Worm (Caenorhabditis elegans) whole organism, L2 larva: ENCODE measurements around the gene ZC196.9.

Experiments used
- R02D3.7 ChIP-seq: fragments of 150-350 bp; optimal IDR thresholded peaks from 2 replicates; lab custom pipeline; 2014; ENCODE audit warnings: missing biosample characterization, missing genetic modification characterization
- ZK546.5 ChIP-seq: sonication (generic microtip); optimal IDR thresholded peaks from 2 replicates; lab custom pipeline; 2017; ENCODE audit warnings: missing biosample characterization, missing genetic modification characterization
- aly-2 ChIP-seq: fragments of 150-350 bp; optimal IDR thresholded peaks from 2 replicates; lab custom pipeline; 2014; ENCODE audit warnings: missing biosample characterization, missing genetic modification characterization
- ceh-16 ChIP-seq: fragments of 150-350 bp; optimal IDR thresholded peaks from 2 replicates; lab custom pipeline; 2014; ENCODE audit warnings: missing biosample characterization, missing genetic modification characterization
- dmd-4 ChIP-seq: sonication (generic microtip); optimal IDR thresholded peaks from 2 replicates; lab custom pipeline; 2017; ENCODE audit warnings: missing biosample characterization, missing genetic modification characterization
- elt-1 ChIP-seq: fragments of 150-350 bp; optimal IDR thresholded peaks from 2 replicates; lab custom pipeline; 2014; ENCODE audit warnings: missing biosample characterization, missing genetic modification characterization
- lin-11 ChIP-seq: fragments of 150-350 bp; sonication (generic microtip); optimal IDR thresholded peaks from 2 replicates; lab custom pipeline; 2014; ENCODE audit warnings: missing biosample characterization, missing genetic modification characterization, inconsistent platforms, mixed read lengths
- lin-13 ChIP-seq: fragments of 150-350 bp; optimal IDR thresholded peaks from 2 replicates; lab custom pipeline; 2014; ENCODE audit warnings: missing biosample characterization, missing genetic modification reagents, missing genetic modification characterization
- mab-5 ChIP-seq: fragments of 150-350 bp; optimal IDR thresholded peaks from 2 replicates; lab custom pipeline; 2014; ENCODE audit warnings: missing biosample characterization, missing genetic modification characterization
- mdl-1 ChIP-seq, 2 experiments: fragments of 150-350 bp in 1 of 2; sonication (generic microtip) in 1 of 2; optimal IDR thresholded peaks; 2 replicates each; lab custom pipeline; 2017; ENCODE audit warnings: missing biosample characterization in 2 of 2, missing genetic modification characterization in 2 of 2
- nhr-6 ChIP-seq: fragments of 150-350 bp; optimal IDR thresholded peaks from 2 replicates; lab custom pipeline; 2014; ENCODE audit warnings: missing biosample characterization, missing genetic modification characterization
- snpc-4 ChIP-seq: fragments of 150-350 bp; optimal IDR thresholded peaks from 2 replicates; lab custom pipeline; 2014; ENCODE audit warnings: missing biosample characterization, missing genetic modification characterization
- zag-1 ChIP-seq: fragments of 150-350 bp; optimal IDR thresholded peaks from 2 replicates; lab custom pipeline; 2014; ENCODE audit warnings: missing biosample characterization, missing genetic modification characterization
- ztf-11 ChIP-seq: sonication (generic microtip); optimal IDR thresholded peaks from 2 replicates; lab custom pipeline; 2017; ENCODE audit warnings: missing biosample characterization, missing genetic modification characterization

DNA sequence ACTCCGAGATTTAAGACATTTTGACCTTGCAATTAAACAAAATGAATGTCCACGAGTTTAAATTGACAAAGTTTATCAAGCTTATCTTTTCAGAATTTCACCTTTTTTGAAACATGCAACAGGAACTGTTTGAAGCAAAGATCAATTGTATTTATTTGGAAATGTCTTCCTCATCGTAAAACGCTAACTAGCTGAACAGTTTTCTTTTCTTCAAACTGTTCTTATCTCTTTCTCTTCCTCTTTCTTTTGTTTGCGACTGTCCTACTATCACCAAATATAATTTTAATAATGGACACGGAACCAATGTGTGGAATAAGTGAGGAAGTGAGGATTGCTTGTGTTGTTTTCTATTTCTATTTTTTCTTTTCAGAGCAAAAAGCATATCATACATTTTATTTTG is 6.0 kb upstream of the ZC196.9 start, which contains the start of gene ZC196.4:
- TF ChIP-seq snpc-4 (tag; lab: Kevin White, UChicago) (no peak), ztf-11 (tag; lab: Kevin White, UChicago) (no peak), nhr-6 (no peak), zag-1 (no peak), ceh-16 (tag; lab: Kevin White, UChicago) (no peak), lin-11 (tag; lab: Kevin White, UChicago) (no peak), elt-1 (tag; lab: Kevin White, UChicago) (no peak), mdl-1 (tag; optimal IDR thresholded peaks at IDR 0.05; lab: Kevin White, UChicago) (no peak), dmd-4 (tag; lab: Kevin White, UChicago) (no peak), lin-13 (GFP tag; lab: Kevin White, UChicago) (no peak), aly-2 (tag; lab: Kevin White, UChicago) (no peak), mab-5 (no peak), R02D3.7 (no peak), ZK546.5 (tag; lab: Kevin White, UChicago) (no peak)
